Fruit fly (Drosophila melanogaster) whole organism, prepupa: ENCODE data around the gene CG6066.
A peak's percentile ranks its signal among the peaks of the same experiment; 100 is the strongest.

Experiments used
- Blimp-1 ChIP-seq: fragments of 200-800 bp; sonication (Bioruptor generic); optimal IDR thresholded peaks from 3 replicates; lab custom pipeline; 2017; ENCODE audit warnings: missing biosample characterization, missing genetic modification characterization, mild to moderate bottlenecking, moderate library complexity, missing genetic modification reagents
- CG10669 ChIP-seq: fragments of 200-800 bp; sonication (Bioruptor generic); optimal IDR thresholded peaks from 3 replicates; lab custom pipeline; 2018; ENCODE audit warnings: missing biosample characterization, mild to moderate bottlenecking, missing genetic modification characterization, moderate library complexity
- CG11294 ChIP-seq: fragments of 200-800 bp; sonication (Bioruptor generic); IDR thresholded peaks from 2 replicates; pipeline ENCODE4 v1.3.6; 2022; ENCODE audit warnings: missing biosample characterization, missing genetic modification characterization
- CG15336 ChIP-seq: fragments of 200-800 bp; sonication (Bioruptor generic); IDR thresholded peaks from 2 replicates; pipeline ENCODE4 v1.3.6; 2022; ENCODE audit warnings: missing biosample characterization, missing genetic modification characterization
- CG1621 ChIP-seq: fragments of 200-800 bp; sonication (Bioruptor generic); optimal IDR thresholded peaks from 3 replicates; lab custom pipeline; 2018; ENCODE audit warnings: missing biosample characterization, mild to moderate bottlenecking, missing genetic modification characterization
- CG16779 ChIP-seq: fragments of 200-800 bp; sonication (Bioruptor generic); optimal IDR thresholded peaks from 3 replicates; lab custom pipeline; 2017; ENCODE audit warnings: missing biosample characterization, mild to moderate bottlenecking, missing genetic modification characterization
- CG3032 ChIP-seq: fragments of 200-800 bp; optimal IDR thresholded peaks from 2 replicates; lab custom pipeline; 2019; ENCODE audit warnings: missing biosample characterization, mild to moderate bottlenecking, missing genetic modification characterization, moderate library complexity
- CG34406 ChIP-seq: fragments of 200-800 bp; sonication (Bioruptor generic); optimal IDR thresholded peaks from 3 replicates; lab custom pipeline; 2016; ENCODE audit warnings: missing biosample characterization, missing genetic modification characterization
- CG3919 ChIP-seq: fragments of 200-800 bp; sonication (Bioruptor generic); optimal IDR thresholded peaks from 3 replicates; lab custom pipeline; 2016; ENCODE audit warnings: missing biosample characterization, missing genetic modification characterization
- CG4318 ChIP-seq: fragments of 200-800 bp; sonication (Bioruptor generic); optimal IDR thresholded peaks from 3 replicates; lab custom pipeline; 2017; ENCODE audit warnings: missing biosample characterization, mild to moderate bottlenecking, missing genetic modification characterization
- CG6163 ChIP-seq: fragments of 200-800 bp; sonication (Bioruptor generic); IDR thresholded peaks from 3 replicates; pipeline ENCODE4 v1.3.6; 2022; ENCODE audit warnings: missing biosample characterization, missing genetic modification characterization
- CG6276 ChIP-seq: fragments of 200-800 bp; sonication (Bioruptor generic); optimal IDR thresholded peaks from 2 replicates; lab custom pipeline; 2017; ENCODE audit warnings: missing biosample characterization, mild to moderate bottlenecking, missing genetic modification characterization
- CG6808 ChIP-seq: fragments of 200-800 bp; sonication (Bioruptor generic); optimal IDR thresholded peaks from 3 replicates; lab custom pipeline; 2017; ENCODE audit warnings: missing biosample characterization, missing genetic modification characterization, mild to moderate bottlenecking, moderate library complexity, missing genetic modification reagents
- CG7368 ChIP-seq: fragments of 200-800 bp; sonication (Bioruptor generic); optimal IDR thresholded peaks from 3 replicates; lab custom pipeline; 2016; ENCODE audit warnings: missing biosample characterization, missing genetic modification characterization
- CG8119 ChIP-seq: fragments of 200-800 bp; sonication (Bioruptor generic); IDR thresholded peaks from 3 replicates; pipeline ENCODE4 v1.3.6; 2022; ENCODE audit warnings: missing biosample characterization, missing genetic modification characterization
- CG8319 ChIP-seq: fragments of 200-800 bp; sonication (Bioruptor generic); optimal IDR thresholded peaks from 3 replicates; lab custom pipeline; 2016; ENCODE audit warnings: missing biosample characterization, missing genetic modification characterization
- CG8632 ChIP-seq: fragments of 200-800 bp; sonication (Bioruptor generic); optimal IDR thresholded peaks from 3 replicates; lab custom pipeline; 2016; ENCODE audit warnings: missing biosample characterization, missing genetic modification characterization
- Eip75B ChIP-seq: fragments of 200-800 bp; sonication (Bioruptor generic); optimal IDR thresholded peaks from 3 replicates; lab custom pipeline; 2016; ENCODE audit warnings: missing biosample characterization, missing genetic modification characterization
- Eip78C ChIP-seq: fragments of 200-800 bp; sonication (Bioruptor generic); peaks from one replicate; lab custom pipeline; 2016; ENCODE audit warnings: missing biosample characterization, missing genetic modification characterization
- Eip93F ChIP-seq: fragments of 200-800 bp; sonication (Bioruptor generic); optimal IDR thresholded peaks from 2 replicates; lab custom pipeline; 2016; ENCODE audit warnings: missing biosample characterization, mild to moderate bottlenecking, missing genetic modification characterization
- Ets21C ChIP-seq: fragments of 200-800 bp; sonication (Bioruptor generic); optimal IDR thresholded peaks from 3 replicates; lab custom pipeline; 2016; ENCODE audit warnings: missing biosample characterization, missing genetic modification characterization
- Ets96B ChIP-seq: fragments of 200-800 bp; optimal IDR thresholded peaks from 2 replicates; lab custom pipeline; 2019; ENCODE audit warnings: missing biosample characterization, mild to moderate bottlenecking, missing genetic modification characterization, moderate library complexity
- Gug ChIP-seq: fragments of 200-800 bp; sonication (Bioruptor generic); IDR thresholded peaks from 2 replicates; pipeline ENCODE4 v1.3.6; 2022; ENCODE audit warnings: missing biosample characterization, missing genetic modification characterization
- Hr38 ChIP-seq: sonication (Bioruptor generic); optimal IDR thresholded peaks from 2 replicates; lab custom pipeline; 2016; ENCODE audit warnings: missing biosample characterization, missing genetic modification characterization
- Hr39 ChIP-seq: fragments of 200-800 bp; sonication (Bioruptor generic); optimal IDR thresholded peaks from 2 replicates; lab custom pipeline; 2016; ENCODE audit warnings: missing biosample characterization, missing genetic modification characterization
- Lpt ChIP-seq: fragments of 200-800 bp; sonication (Bioruptor generic); optimal IDR thresholded peaks from 3 replicates; lab custom pipeline; 2016; ENCODE audit warnings: missing biosample characterization, missing genetic modification characterization
- Met ChIP-seq: fragments of 200-800 bp; sonication (Bioruptor generic); optimal IDR thresholded peaks from 3 replicates; lab custom pipeline; 2016; ENCODE audit warnings: missing biosample characterization, missing genetic modification characterization
- Smox ChIP-seq: fragments of 200-800 bp; sonication (Bioruptor generic); optimal IDR thresholded peaks from 3 replicates; lab custom pipeline; 2016; ENCODE audit warnings: missing biosample characterization, missing genetic modification characterization
- Sox102F ChIP-seq: fragments of 200-800 bp; sonication (Bioruptor generic); optimal IDR thresholded peaks from 2 replicates; lab custom pipeline; 2016; ENCODE audit warnings: missing biosample characterization, mild to moderate bottlenecking, missing genetic modification characterization
- achi ChIP-seq: fragments of 200-800 bp; sonication (Bioruptor generic); optimal IDR thresholded peaks from 3 replicates; lab custom pipeline; 2016; ENCODE audit warnings: missing biosample characterization, missing genetic modification characterization
- acj6 ChIP-seq: fragments of 200-800 bp; sonication (Bioruptor generic); optimal IDR thresholded peaks from 3 replicates; lab custom pipeline; 2016; ENCODE audit warnings: missing biosample characterization, missing genetic modification characterization
- cyc ChIP-seq: fragments of 200-800 bp; sonication (Bioruptor generic); optimal IDR thresholded peaks from 3 replicates; lab custom pipeline; 2016; ENCODE audit warnings: missing biosample characterization, missing genetic modification characterization
- dac ChIP-seq: fragments of 200-800 bp; sonication (Bioruptor generic); optimal IDR thresholded peaks from 2 replicates; lab custom pipeline; 2017; ENCODE audit warnings: missing biosample characterization, mild to moderate bottlenecking, missing genetic modification characterization
- eg ChIP-seq: fragments of 200-800 bp; sonication (Bioruptor generic); IDR thresholded peaks from 3 replicates; pipeline ENCODE4 v1.3.6; 2022; ENCODE audit warnings: missing biosample characterization, missing genetic modification characterization
- fkh ChIP-seq: fragments of 200-800 bp; sonication (Bioruptor generic); optimal IDR thresholded peaks from 3 replicates; lab custom pipeline; 2017; ENCODE audit warnings: missing biosample characterization, mild to moderate bottlenecking, missing genetic modification characterization, moderate library complexity
- pdm3 ChIP-seq: fragments of 200-800 bp; sonication (Bioruptor generic); optimal IDR thresholded peaks from 3 replicates; lab custom pipeline; 2016; ENCODE audit warnings: missing biosample characterization, missing genetic modification characterization
- salr ChIP-seq, 2 experiments: fragments of 200-800 bp; sonication (Bioruptor generic); optimal IDR thresholded peaks; 3 replicates each; lab custom pipeline; 2016 to 2018; ENCODE audit warnings: missing biosample characterization in 2 of 2, missing genetic modification characterization in 2 of 2, mild to moderate bottlenecking in 1 of 2
- spab ChIP-seq: fragments of 200-800 bp; sonication (Bioruptor generic); optimal IDR thresholded peaks from 2 replicates; lab custom pipeline; 2017; ENCODE audit warnings: missing biosample characterization, mild to moderate bottlenecking, missing genetic modification characterization, missing genetic modification reagents
- ss ChIP-seq, 2 experiments: fragments of 200-800 bp; sonication (Bioruptor generic); optimal IDR thresholded peaks; 2 replicates in 1 of 2; 3 replicates in 1 of 2; lab custom pipeline; 2017 to 2018; ENCODE audit warnings: mild to moderate bottlenecking in 2 of 2, missing biosample characterization in 2 of 2, missing genetic modification characterization in 2 of 2, moderate library complexity in 1 of 2
- svp ChIP-seq: fragments of 200-800 bp; sonication (Bioruptor generic); peaks from one replicate; lab custom pipeline; 2016; ENCODE audit warnings: missing biosample characterization, missing genetic modification characterization
- topi ChIP-seq: fragments of 200-800 bp; sonication (Bioruptor generic); optimal IDR thresholded peaks from 3 replicates; lab custom pipeline; 2016; ENCODE audit warnings: missing biosample characterization, missing genetic modification characterization

The CG6066 gene

DNA sequence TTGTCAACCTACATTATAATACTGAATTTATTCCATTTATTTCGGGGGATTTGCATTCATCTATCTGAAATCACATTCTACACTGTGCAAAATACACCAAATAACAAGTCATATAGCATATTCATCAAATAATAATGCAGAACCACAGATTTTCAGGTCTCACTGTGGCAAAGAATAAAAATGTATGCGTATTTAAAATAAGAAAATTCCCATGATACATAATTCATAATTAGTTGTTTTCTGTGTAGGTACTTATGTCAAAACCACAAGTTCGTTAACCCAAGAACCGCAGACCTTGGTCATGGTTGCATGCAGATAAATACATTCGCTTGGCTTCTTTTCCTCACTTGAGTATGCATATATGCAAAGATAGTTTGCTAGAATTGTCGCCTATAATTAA is 24.2 kb downstream of the CG6066 start (continued):
- no peak for TF ChIP-seq CG11294 (GFP tag; lab: Robert Waterston, UW)
- TF ChIP-seq Hr39: peak; percentile 17
- peak; percentile 68 for TF ChIP-seq svp
- TF ChIP-seq dac (GFP tag; lab: Kevin White, UChicago): no peak
- peak; percentile 30 for TF ChIP-seq topi (GFP tag; lab: Kevin White, UChicago)
- TF ChIP-seq CG8319 (GFP tag; lab: Kevin White, UChicago): no peak
- no peak for TF ChIP-seq CG4318 (GFP tag; lab: Kevin White, UChicago)
- no peak for TF ChIP-seq CG16779 (tag; lab: Kevin White, UChicago)
- peak; percentile 39 for TF ChIP-seq acj6 (GFP tag; lab: Kevin White, UChicago)
- peak; percentile 30 for TF ChIP-seq Ets96B (tag; lab: Kevin White, UChicago)
- peak; percentile 52 for TF ChIP-seq CG3919 (GFP tag; lab: Kevin White, UChicago)
- no peak for TF ChIP-seq CG7368 (GFP tag; lab: Kevin White, UChicago)
- no peak for TF ChIP-seq salr (GFP tag; optimal IDR thresholded peaks at IDR 0.05; lab: Kevin White, UChicago)
- TF ChIP-seq fkh (GFP tag; lab: Kevin White, UChicago): no peak
- peak; percentile 22 for TF ChIP-seq CG1621 (tag; lab: Kevin White, UChicago)
- TF ChIP-seq Met: peak; percentile 31
- TF ChIP-seq Eip78C (GFP tag; lab: Kevin White, UChicago): peak; percentile 62
- TF ChIP-seq CG8119 (GFP tag; lab: Robert Waterston, UW): peak; percentile 29; the same call in 1 of the 3 replicates
- no peak for TF ChIP-seq CG8632 (GFP tag; lab: Kevin White, UChicago)
- TF ChIP-seq Gug (GFP tag; lab: Robert Waterston, UW): no peak
- peak; percentile 25 for TF ChIP-seq pdm3 (GFP tag; lab: Kevin White, UChicago)
- peak; percentile 16 for TF ChIP-seq cyc
- peak; percentile 35 for TF ChIP-seq CG10669
- no peak for TF ChIP-seq Hr38 (GFP tag; lab: Kevin White, UChicago)
- peak; percentile 36 for TF ChIP-seq achi (GFP tag; lab: Kevin White, UChicago)
- no peak for TF ChIP-seq Eip93F (GFP tag; lab: Kevin White, UChicago)
- peak; percentile 24 to 27 for TF ChIP-seq ss (GFP tag; optimal IDR thresholded peaks at IDR 0.05; lab: Kevin White, UChicago)
- TF ChIP-seq Blimp-1 (GFP tag; lab: Kevin White, UChicago): no peak
- TF ChIP-seq Smox (GFP tag; lab: Kevin White, UChicago): no peak
- no peak for TF ChIP-seq CG34406 (GFP tag; lab: Kevin White, UChicago)
- TF ChIP-seq Lpt (GFP tag; lab: Kevin White, UChicago): no peak
- no peak for TF ChIP-seq CG6276 (GFP tag; lab: Kevin White, UChicago)
- peak; percentile 19 for TF ChIP-seq CG6808 (GFP tag; lab: Kevin White, UChicago)
- TF ChIP-seq CG3032 (tag; lab: Kevin White, UChicago): peak; percentile 31
- no peak for TF ChIP-seq Sox102F (GFP tag; lab: Kevin White, UChicago)
- TF ChIP-seq Ets21C (GFP tag; lab: Kevin White, UChicago): peak; percentile 5

DNA sequence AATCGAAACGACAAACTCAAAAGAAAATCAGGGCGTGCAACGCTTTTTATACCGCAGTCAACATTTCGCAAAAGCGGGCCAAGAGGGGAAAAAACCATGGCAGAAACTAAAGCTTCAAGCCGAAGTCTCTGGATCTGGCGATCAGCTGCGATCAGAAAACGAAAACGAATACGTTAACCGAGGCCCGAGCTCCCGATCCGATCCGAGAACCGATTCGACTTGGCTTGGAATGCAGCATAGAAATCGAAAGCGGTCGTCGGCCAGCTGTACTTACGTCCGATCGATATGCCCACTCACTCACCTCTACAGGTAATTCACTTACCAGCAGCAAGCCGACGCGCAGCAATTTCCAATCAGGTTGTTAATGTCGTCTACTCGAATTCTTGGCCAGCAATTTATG is 25.4 kb downstream of the CG6066 start, which contains the start of gene Cpr97Eb:
Gene Cpr97Eb, minus strand, starts transcription at position 25 of the 400 bp plus-strand sequence.
- TF ChIP-seq Lpt (GFP tag; lab: Kevin White, UChicago) (peak; percentile 25), Blimp-1 (GFP tag; lab: Kevin White, UChicago) (peak; percentile 84), CG15336 (GFP tag; lab: Robert Waterston, UW) (no peak), spab (GFP tag; lab: Kevin White, UChicago) (no peak), eg (0 out of 3 replicates have a peak, but pooled peaks have one; percentile 21), ss (GFP tag; optimal IDR thresholded peaks at IDR 0.05; lab: Kevin White, UChicago) (peak in 1 of 2 experiments; percentile 43), CG6163 (GFP tag; lab: Robert Waterston, UW) (peak; percentile 54; the same call in 2 of the 3 replicates), Eip75B (peak; percentile 42), Eip78C (GFP tag; lab: Kevin White, UChicago) (peak; percentile 18)
